Worm (Caenorhabditis elegans): ENCODE data around the gene ins-32.

DNA sequence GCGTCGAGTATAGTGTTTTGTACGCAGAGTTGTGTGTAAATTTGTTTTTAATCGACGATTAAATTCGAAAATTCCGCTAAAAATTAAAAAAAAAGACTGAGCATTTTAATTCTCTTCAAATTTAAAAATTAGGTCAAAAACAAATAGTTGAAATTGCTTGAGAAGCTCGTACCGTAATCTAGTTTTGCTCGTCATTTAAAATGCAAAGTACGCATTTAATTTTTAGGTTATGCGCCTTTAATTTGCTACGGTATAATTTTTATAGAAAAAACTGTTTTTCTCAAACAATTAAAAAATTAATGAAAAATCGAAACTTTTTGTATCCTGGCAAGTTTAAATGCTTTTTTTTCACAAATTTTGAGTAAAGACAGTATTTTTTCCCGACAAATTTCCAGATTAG lies 5.5 kb upstream of the ins-32 start:
- TF ChIP-seq F39B2.1 (GFP tag; IDR thresholded peaks at IDR 0.05), result no peak
- TF ChIP-seq F49E8.2 (tag; optimal IDR thresholded peaks at IDR 0.05; ENCODE audit: insufficient read depth), result no peak
- TF ChIP-seq dox-1 (GFP tag; IDR thresholded peaks at IDR 0.05), result no peak
- no peak for TF ChIP-seq hlh-26 (GFP tag; conservative IDR thresholded peaks at IDR 0.05)
- TF ChIP-seq snpc-4 (GFP tag; optimal IDR thresholded peaks at IDR 0.05), result no peak
- TF ChIP-seq snpc-4 (tag; optimal IDR thresholded peaks at IDR 0.05), result no peak

Data from whole organism, young adult.